Worm (Caenorhabditis elegans) whole organism, young adult: ENCODE data around the gene ddo-2.

ENCODE experiments used
- F55B11.4 ChIP-seq: sonication (generic microtip); optimal IDR thresholded peaks from 2 replicates; lab custom pipeline; 2016; ENCODE audit warnings: missing compliant biosample characterization, missing genetic modification characterization, borderline replicate concordance; ENCODE audit not compliant: insufficient read depth
- Y79H2A.3 ChIP-seq: fragments of 200-800 bp; sonication (Bioruptor generic); conservative IDR thresholded peaks from 2 replicates; pipeline ENCODE4 v1.3.6; 2022; ENCODE audit warnings: missing genetic modification reagents, missing genetic modification characterization, missing compliant biosample characterization
- atf-7 ChIP-seq: sonication (generic microtip); optimal IDR thresholded peaks from 2 replicates; lab custom pipeline; 2017; ENCODE audit warnings: mild to moderate bottlenecking, missing genetic modification characterization, missing compliant biosample characterization
- ceh-79 ChIP-seq: sonication (generic microtip); optimal IDR thresholded peaks from 2 replicates; lab custom pipeline; 2017; ENCODE audit warnings: mild to moderate bottlenecking, missing genetic modification characterization, missing compliant biosample characterization
- dox-1 ChIP-seq: fragments of 200-800 bp; sonication (Bioruptor generic); IDR thresholded peaks from 2 replicates; pipeline ENCODE4 v1.3.6; 2022; ENCODE audit warnings: missing genetic modification reagents, missing genetic modification characterization, missing compliant biosample characterization
- fkh-3 ChIP-seq: sonication (generic microtip); optimal IDR thresholded peaks from 2 replicates; lab custom pipeline; 2016; ENCODE audit warnings: mild to moderate bottlenecking, missing genetic modification characterization, missing compliant biosample characterization
- let-607 ChIP-seq, 2 experiments: fragments of 200-800 bp in 1 of 2; sonication (Bioruptor generic) in 1 of 2; sonication (generic microtip) in 1 of 2; optimal IDR thresholded peaks; 2 replicates each; lab custom pipeline; 2016 to 2018; ENCODE audit warnings: mild to moderate bottlenecking in 2 of 2, missing compliant biosample characterization in 2 of 2, missing genetic modification characterization in 2 of 2, moderate library complexity in 2 of 2, missing genotype in 1 of 2
- lsl-1 ChIP-seq: fragments of 200-800 bp; sonication (Bioruptor generic); optimal IDR thresholded peaks from 2 replicates; lab custom pipeline; 2018; ENCODE audit warnings: mild to moderate bottlenecking, missing genetic modification characterization, moderate library complexity, missing compliant biosample characterization
- nhr-90 ChIP-seq: sonication (generic microtip); optimal IDR thresholded peaks from 2 replicates; lab custom pipeline; 2016; ENCODE audit warnings: missing genotype, mild to moderate bottlenecking, missing genetic modification characterization, missing compliant biosample characterization
- pha-4 ChIP-seq: fragments of 150-350 bp; sonication (generic microtip); optimal IDR thresholded peaks from 2 replicates; lab custom pipeline; 2014; ENCODE audit warnings: missing biosample characterization, missing genetic modification reagents, missing genetic modification characterization
- somi-1 ChIP-seq: fragments of 200-800 bp; sonication (Bioruptor generic); optimal IDR thresholded peaks from 2 replicates; lab custom pipeline; 2018; ENCODE audit warnings: mild to moderate bottlenecking, missing genetic modification characterization, missing compliant biosample characterization
- unc-130 ChIP-seq: sonication (generic microtip); optimal IDR thresholded peaks from 2 replicates; lab custom pipeline; 2016; ENCODE audit warnings: missing genetic modification reagents, missing genetic modification characterization, missing compliant biosample characterization
- ztf-18 ChIP-seq: sonication (generic microtip); optimal IDR thresholded peaks from 2 replicates; lab custom pipeline; 2016; ENCODE audit warnings: missing genotype, mild to moderate bottlenecking, missing genetic modification characterization, missing compliant biosample characterization

ce11 chrV:7434805-7435363, 621 bp downstream of the ddo-2 start:
- TF ChIP-seq dox-1 (no peak), ceh-79 (no peak), atf-7 (tag; lab: Kevin White, UChicago) (no peak), F55B11.4 (tag; lab: Kevin White, UChicago) (no peak), lsl-1 (GFP tag; lab: Kevin White, UChicago) (no peak), somi-1 (GFP tag; lab: Kevin White, UChicago) (peak; percentile 50), fkh-3 (tag; lab: Kevin White, UChicago) (no peak), let-607 (tag; optimal IDR thresholded peaks at IDR 0.05; lab: Kevin White, UChicago) (no peak), pha-4 (peak; percentile 76), nhr-90 (tag; lab: Kevin White, UChicago) (no peak), ztf-18 (tag; lab: Kevin White, UChicago) (no peak), Y79H2A.3 (GFP tag; lab: Robert Waterston, UW) (no peak), unc-130 (GFP tag; lab: Kevin White, UChicago) (no peak)
